Worm (Caenorhabditis elegans) whole organism, late embryonic: Measurements from ENCODE around the gene brf-1.

Experiments used
- C38D4.7 ChIP-seq: fragments of 200-800 bp; sonication (Bioruptor generic); optimal IDR thresholded peaks from 2 replicates; lab custom pipeline; 2018; ENCODE audit warnings: mild to moderate bottlenecking, missing genetic modification characterization, moderate library complexity, missing compliant biosample characterization
- K09A11.1 ChIP-seq: sonication (generic microtip); optimal IDR thresholded peaks from 2 replicates; lab custom pipeline; 2017; ENCODE audit warnings: antibody characterized with exemption, mild to moderate bottlenecking, missing genetic modification characterization, missing compliant biosample characterization; ENCODE audit not compliant: insufficient read depth
- ceh-18 ChIP-seq: sonication (generic microtip); optimal IDR thresholded peaks from 2 replicates; lab custom pipeline; 2016; ENCODE audit warnings: missing genetic modification characterization, missing compliant biosample characterization
- ceh-19 ChIP-seq: fragments of 200-800 bp; sonication (Bioruptor generic); optimal IDR thresholded peaks from 2 replicates; lab custom pipeline; 2018; ENCODE audit warnings: mild to moderate bottlenecking, missing genetic modification characterization, missing compliant biosample characterization
- ceh-22 ChIP-seq: sonication (generic microtip); optimal IDR thresholded peaks from 2 replicates; lab custom pipeline; 2017; ENCODE audit warnings: missing biosample characterization, missing genetic modification characterization
- ceh-30 ChIP-seq: fragments of 150-350 bp; optimal IDR thresholded peaks from 2 replicates; lab custom pipeline; 2014; ENCODE audit warnings: missing biosample characterization, missing genetic modification characterization
- ceh-31 ChIP-seq: sonication (generic microtip); optimal IDR thresholded peaks from 2 replicates; lab custom pipeline; 2016; ENCODE audit warnings: missing genetic modification characterization, missing compliant biosample characterization
- ceh-34 ChIP-seq: sonication (generic microtip); optimal IDR thresholded peaks from 2 replicates; lab custom pipeline; 2016; ENCODE audit warnings: mild to moderate bottlenecking, missing genetic modification characterization, missing compliant biosample characterization
- ceh-45 ChIP-seq: fragments of 200-800 bp; sonication (Bioruptor generic); IDR thresholded peaks from 2 replicates; pipeline ENCODE4 v1.3.6; 2022; ENCODE audit warnings: missing genetic modification reagents, missing genetic modification characterization, missing compliant biosample characterization
- ceh-48 ChIP-seq: sonication (generic microtip); optimal IDR thresholded peaks from 2 replicates; lab custom pipeline; 2016; ENCODE audit warnings: missing genetic modification characterization, inconsistent platforms, missing compliant biosample characterization
- ceh-6 ChIP-seq: fragments of 200-800 bp; sonication (Bioruptor generic); optimal IDR thresholded peaks from 2 replicates; lab custom pipeline; 2018; ENCODE audit warnings: mild to moderate bottlenecking, missing genetic modification characterization, missing compliant biosample characterization
- ceh-9 ChIP-seq: sonication (generic microtip); optimal IDR thresholded peaks from 2 replicates; lab custom pipeline; 2016; ENCODE audit warnings: mild to moderate bottlenecking, missing genetic modification characterization, inconsistent platforms, missing compliant biosample characterization
- elt-2 ChIP-seq: sonication (generic microtip); optimal IDR thresholded peaks from 2 replicates; lab custom pipeline; 2016; ENCODE audit warnings: missing genetic modification reagents, missing genetic modification characterization, missing compliant biosample characterization
- ets-4 ChIP-seq: sonication (generic microtip); optimal IDR thresholded peaks from 2 replicates; lab custom pipeline; 2016; ENCODE audit warnings: missing genetic modification characterization, missing compliant biosample characterization
- fkh-10 ChIP-seq: fragments of 150-350 bp; optimal IDR thresholded peaks from 2 replicates; lab custom pipeline; 2014; ENCODE audit warnings: missing biosample characterization, missing genetic modification reagents, missing genetic modification characterization
- hlh-13 ChIP-seq: fragments of 200-800 bp; sonication (Bioruptor generic); optimal IDR thresholded peaks from 2 replicates; lab custom pipeline; 2018; ENCODE audit warnings: mild to moderate bottlenecking, missing genetic modification characterization, missing compliant biosample characterization
- hlh-15 ChIP-seq: sonication (generic microtip); optimal IDR thresholded peaks from 2 replicates; lab custom pipeline; 2016; ENCODE audit warnings: missing genetic modification characterization, missing compliant biosample characterization
- hlh-30 ChIP-seq: sonication (generic microtip); optimal IDR thresholded peaks from 2 replicates; lab custom pipeline; 2017; ENCODE audit warnings: antibody characterized with exemption, missing genetic modification characterization, missing compliant biosample characterization; ENCODE audit not compliant: insufficient read depth
- hlh-8 ChIP-seq: sonication (generic microtip); optimal IDR thresholded peaks from 2 replicates; lab custom pipeline; 2016; ENCODE audit warnings: missing genotype, missing genetic modification characterization, missing compliant biosample characterization
- nfya-1 ChIP-seq: sonication (generic microtip); optimal IDR thresholded peaks from 2 replicates; lab custom pipeline; 2017; ENCODE audit warnings: missing genetic modification characterization, mild to moderate bottlenecking, missing compliant biosample characterization, antibody characterized with exemption, moderate library complexity
- nhr-11 ChIP-seq: fragments of 150-350 bp; optimal IDR thresholded peaks from 2 replicates; lab custom pipeline; 2014; ENCODE audit warnings: missing biosample characterization, missing genetic modification characterization
- npax-4 ChIP-seq: sonication (generic microtip); optimal IDR thresholded peaks from 2 replicates; lab custom pipeline; 2016; ENCODE audit warnings: missing genetic modification characterization, missing compliant biosample characterization
- odd-2 ChIP-seq: sonication (generic microtip); optimal IDR thresholded peaks from 2 replicates; lab custom pipeline; 2017; ENCODE audit warnings: antibody characterized with exemption, mild to moderate bottlenecking, missing genetic modification characterization, missing compliant biosample characterization
- pag-3 ChIP-seq: sonication (generic microtip); optimal IDR thresholded peaks from 2 replicates; lab custom pipeline; 2016; ENCODE audit warnings: missing compliant biosample characterization, missing genetic modification characterization, borderline replicate concordance
- pat-9 ChIP-seq: fragments of 200-800 bp; sonication (Bioruptor generic); optimal IDR thresholded peaks from 2 replicates; lab custom pipeline; 2018; ENCODE audit warnings: mild to moderate bottlenecking, missing genetic modification characterization, moderate library complexity, missing compliant biosample characterization
- pax-1 ChIP-seq: fragments of 150-350 bp; optimal IDR thresholded peaks from 2 replicates; lab custom pipeline; 2014; ENCODE audit warnings: missing biosample characterization, missing genetic modification characterization
- pha-2 ChIP-seq: sonication (generic microtip); optimal IDR thresholded peaks from 2 replicates; lab custom pipeline; 2017; ENCODE audit warnings: mild to moderate bottlenecking, missing genetic modification characterization, missing compliant biosample characterization
- pros-1 ChIP-seq: fragments of 150-350 bp; optimal IDR thresholded peaks from 2 replicates; lab custom pipeline; 2014; ENCODE audit warnings: missing biosample characterization, missing genetic modification reagents, missing genetic modification characterization
- rnt-1 ChIP-seq: sonication (generic microtip); optimal IDR thresholded peaks from 2 replicates; lab custom pipeline; 2016; ENCODE audit warnings: missing genetic modification characterization, missing compliant biosample characterization
- sox-2 ChIP-seq: fragments of 200-800 bp; sonication (Bioruptor generic); IDR thresholded peaks from 2 replicates; pipeline ENCODE4 v1.3.6; 2022; ENCODE audit warnings: missing genetic modification reagents, missing genetic modification characterization, missing compliant biosample characterization
- syd-9 ChIP-seq: sonication (generic microtip); optimal IDR thresholded peaks from 2 replicates; lab custom pipeline; 2016; ENCODE audit warnings: mild to moderate bottlenecking, missing genetic modification characterization, moderate library complexity, missing compliant biosample characterization
- tbx-2 ChIP-seq: sonication (generic microtip); optimal IDR thresholded peaks from 2 replicates; lab custom pipeline; 2016; ENCODE audit warnings: missing genetic modification characterization, missing compliant biosample characterization
- unc-3 ChIP-seq, 2 experiments: fragments of 200-800 bp in 1 of 2; sonication (Bioruptor generic) in 1 of 2; sonication (generic microtip) in 1 of 2; conservative IDR thresholded peaks in 1 of 2; optimal IDR thresholded peaks in 1 of 2; 2 replicates each; pipeline versions ENCODE4 v1.3.6 to Lab custom; 2016 to 2022; ENCODE audit warnings: missing compliant biosample characterization in 2 of 2, missing genetic modification characterization in 2 of 2, missing genetic modification reagents in 1 of 2
- unc-42 ChIP-seq: sonication (generic microtip); optimal IDR thresholded peaks from 2 replicates; lab custom pipeline; 2016; ENCODE audit warnings: missing genotype, missing genetic modification characterization, missing compliant biosample characterization
- unc-55 ChIP-seq: sonication (generic microtip); optimal IDR thresholded peaks from 2 replicates; lab custom pipeline; 2017; ENCODE audit warnings: missing biosample characterization, missing genetic modification reagents, missing genetic modification characterization
- unc-86 ChIP-seq: sonication (generic microtip); optimal IDR thresholded peaks from 2 replicates; lab custom pipeline; 2016; ENCODE audit warnings: missing genetic modification characterization, missing compliant biosample characterization
- ztf-16 ChIP-seq: sonication (generic microtip); optimal IDR thresholded peaks from 2 replicates; lab custom pipeline; 2017; ENCODE audit warnings: missing genetic modification characterization, missing compliant biosample characterization

brf-1 gene

ce11 chrII:7325063-7325480 is 19.4 kb downstream of the brf-1 start:
- no peak for TF ChIP-seq sox-2 (GFP tag; lab: Robert Waterston, UW)
- no peak for TF ChIP-seq ceh-48 (tag; lab: Kevin White, UChicago)
- no peak for TF ChIP-seq syd-9 (tag; lab: Kevin White, UChicago)
- no peak for TF ChIP-seq rnt-1

- TF ChIP-seq nhr-11 (tag; lab: Kevin White, UChicago) (no peak), ceh-31 (tag; lab: Kevin White, UChicago) (no peak), pros-1 (tag; lab: Kevin White, UChicago) (no peak), unc-42 (tag; lab: Kevin White, UChicago) (peak; percentile 25), syd-9 (tag; lab: Kevin White, UChicago) (no peak), elt-2 (tag; lab: Kevin White, UChicago) (no peak), hlh-30 (no peak), npax-4 (tag; lab: Kevin White, UChicago) (no peak)
Observed at ce11 chrII:7326199-7326598, 20.5 kb downstream of the brf-1 start.

- TF ChIP-seq C38D4.7: no peak
- TF ChIP-seq nfya-1 (tag; lab: Kevin White, UChicago): peak; percentile 25
- peak; percentile 81 for TF ChIP-seq ceh-18 (tag; lab: Kevin White, UChicago)
- no peak for TF ChIP-seq pha-2
- TF ChIP-seq pat-9: no peak
- peak; percentile 29 for TF ChIP-seq fkh-10 (GFP tag; lab: Kevin White, UChicago)
- peak; percentile 63 for TF ChIP-seq ceh-31 (tag; lab: Kevin White, UChicago)
- no peak for TF ChIP-seq odd-2 (tag; lab: Kevin White, UChicago)
- no peak for TF ChIP-seq ceh-22 (tag; lab: Kevin White, UChicago)
- no peak for TF ChIP-seq ets-4 (tag; lab: Kevin White, UChicago)
- peak; percentile 11 for TF ChIP-seq tbx-2 (tag; lab: Kevin White, UChicago)
- peak; percentile 8 for TF ChIP-seq unc-55 (GFP tag; lab: Kevin White, UChicago)
- TF ChIP-seq hlh-15 (tag; lab: Kevin White, UChicago): no peak
- TF ChIP-seq unc-42 (tag; lab: Kevin White, UChicago): peak; percentile 68
- peak; percentile 79 for TF ChIP-seq ceh-34
- TF ChIP-seq ceh-19 (GFP tag; lab: Kevin White, UChicago): peak; percentile 30
- TF ChIP-seq pax-1 (tag; lab: Kevin White, UChicago): no peak
- no peak for TF ChIP-seq ceh-9 (tag; lab: Kevin White, UChicago)
Observed at ce11 chrII:7326997-7327396, 21.3 kb downstream of the brf-1 start.

ce11 chrII:7331224-7331623 is 25.6 kb downstream of the brf-1 start, which contains the start of gene npax-1:
Gene npax-1 (minus strand): TSS chrII:7331324.
- TF ChIP-seq ceh-30 (tag; lab: Kevin White, UChicago) (no peak), pag-3 (tag; lab: Kevin White, UChicago) (no peak), ceh-6 (GFP tag; lab: Kevin White, UChicago) (no peak), hlh-8 (tag; lab: Kevin White, UChicago) (no peak), ceh-45 (GFP tag; lab: Robert Waterston, UW) (no peak), unc-3 (GFP tag; conservative IDR thresholded peaks at IDR 0.05; lab: Robert Waterston, UW) (no peak), unc-3 (tag; optimal IDR thresholded peaks at IDR 0.05; lab: Kevin White, UChicago) (no peak), K09A11.1 (tag; lab: Kevin White, UChicago) (no peak), unc-86 (tag; lab: Kevin White, UChicago) (no peak), ztf-16 (tag; lab: Kevin White, UChicago) (no peak), hlh-13 (GFP tag; lab: Kevin White, UChicago) (no peak), rnt-1 (no peak), pha-2 (no peak)
